Worm (Caenorhabditis elegans) whole organism, young adult: ENCODE measurements around the gene str-204.

Source experiments
- D2030.7 ChIP-seq: fragments of 200-800 bp; sonication (Bioruptor generic); IDR thresholded peaks from 2 replicates; pipeline ENCODE4 v1.3.6; 2022; ENCODE audit warnings: missing genetic modification reagents, missing genetic modification characterization, missing compliant biosample characterization
- F33H1.4 ChIP-seq: fragments of 200-800 bp; sonication (Bioruptor generic); IDR thresholded peaks from 2 replicates; pipeline ENCODE4 v1.3.6; 2022; ENCODE audit warnings: missing genetic modification reagents, missing genetic modification characterization, missing compliant biosample characterization
- F37B4.10 ChIP-seq: fragments of 200-800 bp; sonication (Bioruptor generic); IDR thresholded peaks from 2 replicates; pipeline ENCODE4 v1.3.6; 2022; ENCODE audit warnings: missing genetic modification characterization, missing compliant biosample characterization
- F39B2.1 ChIP-seq: fragments of 200-800 bp; sonication (Bioruptor generic); IDR thresholded peaks from 2 replicates; pipeline ENCODE4 v1.3.6; 2022; ENCODE audit warnings: missing genetic modification reagents, missing genetic modification characterization, missing compliant biosample characterization
- F49E8.2 ChIP-seq: sonication (generic microtip); optimal IDR thresholded peaks from 3 replicates; lab custom pipeline; 2017; ENCODE audit warnings: missing genetic modification characterization, mild to moderate bottlenecking, missing compliant biosample characterization, antibody characterized with exemption, moderate library complexity; ENCODE audit not compliant: insufficient read depth
- T26A5.8 ChIP-seq: sonication (generic microtip); optimal IDR thresholded peaks from 2 replicates; lab custom pipeline; 2016; ENCODE audit warnings: missing genetic modification characterization, missing compliant biosample characterization
- Y53F4B.3 ChIP-seq: fragments of 200-800 bp; sonication (Bioruptor generic); IDR thresholded peaks from 2 replicates; pipeline ENCODE4 v1.3.6; 2022; ENCODE audit warnings: missing genetic modification reagents, missing genetic modification characterization, missing compliant biosample characterization
- Y95B8A.8 ChIP-seq: fragments of 200-800 bp; sonication (Bioruptor generic); IDR thresholded peaks from 2 replicates; pipeline ENCODE4 v1.3.6; 2022; ENCODE audit warnings: missing genetic modification reagents, missing genetic modification characterization, missing compliant biosample characterization
- akir-1 ChIP-seq: fragments of 200-800 bp; sonication (Bioruptor generic); optimal IDR thresholded peaks from 2 replicates; lab custom pipeline; 2018; ENCODE audit warnings: mild to moderate bottlenecking, missing genetic modification characterization, moderate library complexity, missing compliant biosample characterization
- aptf-2 ChIP-seq: fragments of 200-800 bp; sonication (Bioruptor generic); conservative IDR thresholded peaks from 2 replicates; pipeline ENCODE4 v1.3.6; 2022; ENCODE audit warnings: missing genetic modification reagents, missing genetic modification characterization, missing compliant biosample characterization
- atf-7 ChIP-seq: sonication (generic microtip); optimal IDR thresholded peaks from 2 replicates; lab custom pipeline; 2017; ENCODE audit warnings: mild to moderate bottlenecking, missing genetic modification characterization, missing compliant biosample characterization
- attf-3 ChIP-seq: fragments of 200-800 bp; sonication (Bioruptor generic); conservative IDR thresholded peaks from 2 replicates; pipeline ENCODE4 v1.3.6; 2022; ENCODE audit warnings: missing genetic modification reagents, missing genetic modification characterization, missing compliant biosample characterization
- attf-6 ChIP-seq: fragments of 200-800 bp; sonication (Bioruptor generic); IDR thresholded peaks from 2 replicates; pipeline ENCODE4 v1.3.6; 2022; ENCODE audit warnings: missing genetic modification reagents, missing genetic modification characterization, missing compliant biosample characterization
- ccch-3 ChIP-seq: fragments of 200-800 bp; sonication (Bioruptor generic); optimal IDR thresholded peaks from 2 replicates; lab custom pipeline; 2018; ENCODE audit warnings: mild to moderate bottlenecking, missing genetic modification characterization, missing compliant biosample characterization
- cebp-1 ChIP-seq, 2 experiments: fragments of 200-800 bp in 1 of 2; sonication (Bioruptor generic) in 1 of 2; sonication (generic microtip) in 1 of 2; IDR thresholded peaks in 1 of 2; optimal IDR thresholded peaks in 1 of 2; 2 replicates each; pipeline versions ENCODE4 v1.3.6 to Lab custom; 2017 to 2022; ENCODE audit warnings: missing compliant biosample characterization in 2 of 2, missing genetic modification characterization in 2 of 2, mild to moderate bottlenecking in 1 of 2, missing genetic modification reagents in 1 of 2, moderate library complexity in 1 of 2
- cebp-2 ChIP-seq: fragments of 200-800 bp; sonication (Bioruptor generic); IDR thresholded peaks from 2 replicates; pipeline ENCODE4 v1.3.6; 2022; ENCODE audit warnings: missing genetic modification characterization, missing compliant biosample characterization
- ceh-100 ChIP-seq: fragments of 200-800 bp; sonication (Bioruptor generic); IDR thresholded peaks from 2 replicates; pipeline ENCODE4 v1.3.6; 2022; ENCODE audit warnings: missing genetic modification reagents, missing genetic modification characterization, missing compliant biosample characterization
- ceh-58 ChIP-seq: fragments of 200-800 bp; sonication (Bioruptor generic); IDR thresholded peaks from 2 replicates; pipeline ENCODE4 v1.3.6; 2022; ENCODE audit warnings: missing genetic modification characterization, missing compliant biosample characterization
- dpff-1 ChIP-seq: sonication (generic microtip); optimal IDR thresholded peaks from 2 replicates; lab custom pipeline; 2017; ENCODE audit warnings: mild to moderate bottlenecking, missing genetic modification characterization, missing compliant biosample characterization
- egrh-3 ChIP-seq: fragments of 200-800 bp; sonication (Bioruptor generic); IDR thresholded peaks from 2 replicates; pipeline ENCODE4 v1.3.6; 2022; ENCODE audit warnings: missing genetic modification reagents, missing genetic modification characterization, missing compliant biosample characterization
- ekl-4 ChIP-seq: fragments of 200-800 bp; sonication (Bioruptor generic); IDR thresholded peaks from 2 replicates; pipeline ENCODE4 v1.3.6; 2022; ENCODE audit warnings: missing genetic modification reagents, missing genetic modification characterization, missing compliant biosample characterization
- fkh-3 ChIP-seq: sonication (generic microtip); optimal IDR thresholded peaks from 2 replicates; lab custom pipeline; 2016; ENCODE audit warnings: mild to moderate bottlenecking, missing genetic modification characterization, missing compliant biosample characterization
- him-1 ChIP-seq: sonication (generic microtip); optimal IDR thresholded peaks from 2 replicates; lab custom pipeline; 2016; ENCODE audit warnings: missing genotype, missing genetic modification reagents, missing genetic modification characterization, missing compliant biosample characterization
- hrde-1 ChIP-seq: sonication (generic microtip); optimal IDR thresholded peaks from 2 replicates; lab custom pipeline; 2016; ENCODE audit warnings: missing genetic modification characterization, mild to moderate bottlenecking, missing compliant biosample characterization, moderate library complexity, missing genotype, missing genetic modification reagents, borderline replicate concordance
- lag-1 ChIP-seq: fragments of 200-800 bp; sonication (Bioruptor generic); IDR thresholded peaks from 2 replicates; pipeline ENCODE4 v1.3.6; 2022; ENCODE audit warnings: missing genetic modification reagents, missing genetic modification characterization, missing compliant biosample characterization
- let-526 ChIP-seq: fragments of 200-800 bp; sonication (Bioruptor generic); IDR thresholded peaks from 2 replicates; pipeline ENCODE4 v1.3.6; 2022; ENCODE audit warnings: missing genetic modification reagents, missing genetic modification characterization, missing compliant biosample characterization
- madf-6 ChIP-seq: fragments of 200-800 bp; sonication (Bioruptor generic); IDR thresholded peaks from 2 replicates; pipeline ENCODE4 v1.3.6; 2022; ENCODE audit warnings: missing genetic modification reagents, missing genetic modification characterization, missing compliant biosample characterization
- madf-8 ChIP-seq: fragments of 200-800 bp; sonication (Bioruptor generic); conservative IDR thresholded peaks from 2 replicates; pipeline ENCODE4 v1.3.6; 2022; ENCODE audit warnings: missing genetic modification reagents, missing genetic modification characterization, missing compliant biosample characterization
- nhr-179 ChIP-seq: sonication (generic microtip); optimal IDR thresholded peaks from 2 replicates; lab custom pipeline; 2016; ENCODE audit warnings: mild to moderate bottlenecking, missing genetic modification characterization, missing compliant biosample characterization
- nhr-80 ChIP-seq: sonication (generic microtip); optimal IDR thresholded peaks from 2 replicates; lab custom pipeline; 2016; ENCODE audit warnings: missing genetic modification characterization, missing compliant biosample characterization
- pbrm-1 ChIP-seq: fragments of 200-800 bp; sonication (Bioruptor generic); IDR thresholded peaks from 2 replicates; pipeline ENCODE4 v1.3.6; 2022; ENCODE audit warnings: missing genetic modification reagents, missing genetic modification characterization, missing compliant biosample characterization
- rcor-1 ChIP-seq: fragments of 200-800 bp; sonication (Bioruptor generic); IDR thresholded peaks from 2 replicates; pipeline ENCODE4 v1.3.6; 2022; ENCODE audit warnings: missing genetic modification reagents, missing genetic modification characterization, missing compliant biosample characterization
- rec-8 ChIP-seq, 2 experiments: sonication (generic microtip); optimal IDR thresholded peaks; 2 replicates each; lab custom pipeline; 2016; ENCODE audit warnings: mild to moderate bottlenecking in 2 of 2, missing genetic modification characterization in 2 of 2, missing genetic modification reagents in 2 of 2, missing genotype in 2 of 2, missing biosample characterization in 1 of 2, missing compliant biosample characterization in 1 of 2, moderate library complexity in 1 of 2
- rpc-1 ChIP-seq, 2 experiments: fragments of 150-350 bp in 1 of 2; sonication (generic microtip) in 1 of 2; optimal IDR thresholded peaks; 2 replicates each; lab custom pipeline; 2014 to 2018; ENCODE audit warnings: missing biosample characterization in 1 of 2, missing genetic modification characterization in 1 of 2, missing genetic modification reagents in 1 of 2, missing genotype in 1 of 2
- snpc-1.1 ChIP-seq: sonication (generic microtip); optimal IDR thresholded peaks from 2 replicates; lab custom pipeline; 2017; ENCODE audit warnings: missing genetic modification characterization, mild to moderate bottlenecking, missing compliant biosample characterization, antibody characterized with exemption, moderate library complexity, missing genotype, missing genetic modification reagents; ENCODE audit not compliant: insufficient read depth
- snpc-1.3 ChIP-seq: sonication (generic microtip); optimal IDR thresholded peaks from 2 replicates; lab custom pipeline; 2017; ENCODE audit warnings: missing genetic modification characterization, mild to moderate bottlenecking, missing compliant biosample characterization, antibody characterized with exemption, moderate library complexity, missing genotype, missing genetic modification reagents; ENCODE audit not compliant: insufficient read depth
- snpc-3.4 ChIP-seq: sonication (generic microtip); optimal IDR thresholded peaks from 2 replicates; lab custom pipeline; 2017; ENCODE audit warnings: missing genetic modification characterization, mild to moderate bottlenecking, missing compliant biosample characterization, antibody characterized with exemption, moderate library complexity, missing genotype, missing genetic modification reagents
- snpc-4 ChIP-seq, 5 experiments: fragments of 150-350 bp in 1 of 5; sonication (generic microtip) in 4 of 5; optimal IDR thresholded peaks; 2 replicates each; lab custom pipeline; 2014 to 2018; ENCODE audit warnings: missing genetic modification characterization in 5 of 5, missing biosample characterization in 3 of 5, antibody characterized with exemption in 2 of 5, mild to moderate bottlenecking in 2 of 5, missing compliant biosample characterization in 2 of 5, missing genotype in 2 of 5, moderate library complexity in 2 of 5, missing genetic modification reagents in 1 of 5
- sptf-2 ChIP-seq: fragments of 200-800 bp; sonication (Bioruptor generic); optimal IDR thresholded peaks from 2 replicates; lab custom pipeline; 2018; ENCODE audit warnings: mild to moderate bottlenecking, missing genetic modification characterization, missing compliant biosample characterization
- tlf-1 ChIP-seq: fragments of 200-800 bp; sonication (Bioruptor generic); optimal IDR thresholded peaks from 2 replicates; lab custom pipeline; 2018; ENCODE audit warnings: mild to moderate bottlenecking, missing genetic modification characterization, missing compliant biosample characterization
- xnd-1 ChIP-seq: sonication (generic microtip); optimal IDR thresholded peaks from 2 replicates; lab custom pipeline; 2016; ENCODE audit warnings: missing genotype, missing genetic modification reagents, missing genetic modification characterization, missing compliant biosample characterization

The str-204 gene

DNA sequence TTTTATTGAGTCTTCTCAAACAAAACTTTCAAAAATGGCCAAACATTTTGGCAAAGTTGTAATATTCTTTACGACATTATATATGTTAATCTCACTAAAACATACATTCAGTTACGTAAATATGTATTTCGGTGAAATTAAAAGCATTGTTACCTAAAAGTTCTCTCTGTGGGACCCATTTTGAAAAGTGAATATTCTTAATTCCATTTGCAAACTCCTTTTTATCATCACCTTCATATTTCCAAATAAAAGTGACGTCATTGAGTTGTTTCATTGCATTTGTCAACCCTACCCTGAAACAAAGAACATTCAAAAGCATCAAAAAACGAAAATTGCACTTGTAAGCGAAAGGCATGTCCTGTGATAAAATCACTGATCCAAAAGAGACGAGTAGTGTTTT is 19.1 kb upstream of the str-204 start:
- TF ChIP-seq atf-7 (tag; lab: Kevin White, UChicago) (peak; percentile 42), dpff-1 (tag; lab: Kevin White, UChicago) (no peak)

DNA sequence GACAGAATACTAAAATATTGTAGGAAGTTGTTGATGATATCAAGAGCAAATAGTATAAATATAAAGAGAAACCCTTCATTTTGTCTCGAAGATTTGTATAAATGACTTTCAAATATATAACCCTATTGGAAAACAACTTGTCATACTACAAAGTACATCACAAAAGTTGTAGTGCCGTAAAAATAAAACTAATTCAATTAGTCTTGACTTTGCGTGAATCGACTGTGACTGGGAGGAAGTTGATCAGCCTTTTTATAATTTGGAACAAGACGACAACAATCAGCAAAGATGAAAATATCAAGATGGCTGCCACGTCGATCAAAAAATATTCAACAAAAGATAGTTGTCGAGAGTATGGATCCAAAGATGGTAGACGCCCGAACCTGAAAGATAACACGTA is 17.6 kb upstream of the str-204 start, which contains the start of gene ugt-40:
Gene ugt-40 (minus strand): TSS at position 101 of the 400 bp plus-strand sequence.
- TF ChIP-seq F49E8.2 (tag; lab: Kevin White, UChicago): no peak
- no peak for TF ChIP-seq fkh-3 (tag; lab: Kevin White, UChicago)
- no peak for TF ChIP-seq akir-1 (GFP tag; lab: Kevin White, UChicago)
- TF ChIP-seq snpc-4 (GFP tag; optimal IDR thresholded peaks at IDR 0.05; lab: Kevin White, UChicago): no peak
- no peak for TF ChIP-seq snpc-4 (tag; optimal IDR thresholded peaks at IDR 0.05; lab: Kevin White, UChicago)

DNA sequence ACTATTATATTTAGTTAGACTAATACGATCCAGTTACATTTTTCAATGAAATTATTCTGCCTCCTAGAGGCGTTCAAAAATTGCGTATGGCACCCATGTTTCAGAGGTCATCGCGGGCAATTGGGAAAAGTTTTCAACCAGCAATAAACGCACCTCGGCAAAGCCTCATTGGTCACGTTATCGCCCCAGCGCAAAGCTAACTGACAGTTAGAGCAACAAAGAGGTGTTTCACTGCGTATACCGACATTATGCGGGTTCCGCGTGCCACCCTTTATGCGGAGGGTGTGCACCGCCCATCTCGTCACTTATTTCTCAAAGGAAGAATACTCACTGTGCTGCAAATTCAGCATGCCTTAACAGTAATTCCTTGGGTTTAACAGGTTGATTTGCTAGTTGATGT is 16.8 kb upstream of the str-204 start:
- TF ChIP-seq D2030.7 (peak; percentile 93), rpc-1 (optimal IDR thresholded peaks at IDR 0.05; lab: Kevin White, UChicago) (no peak), rpc-1 (tag; optimal IDR thresholded peaks at IDR 0.05; lab: Kevin White, UChicago) (peak; percentile 6), rec-8 (tag; optimal IDR thresholded peaks at IDR 0.05; lab: Kevin White, UChicago) (peak in 1 of 2 experiments; percentile 3), madf-8 (peak; percentile 52), snpc-3.4 (tag; lab: Kevin White, UChicago) (peak; percentile 76), attf-6 (GFP tag; lab: Robert Waterston, UW) (peak; percentile 82), snpc-1.1 (tag; lab: Kevin White, UChicago) (peak; percentile 95), tlf-1 (GFP tag; lab: Kevin White, UChicago) (peak; percentile 46), nhr-179 (no peak), fkh-3 (tag; lab: Kevin White, UChicago) (peak; percentile 26), snpc-1.3 (tag; lab: Kevin White, UChicago) (no peak), F33H1.4 (GFP tag; lab: Robert Waterston, UW) (peak; percentile 65), lag-1 (GFP tag; lab: Robert Waterston, UW) (no peak), madf-6 (GFP tag; lab: Robert Waterston, UW) (peak; percentile 85), cebp-2 (0 out of 2 replicates have a peak, but pooled peaks have one; percentile 27), hrde-1 (tag; lab: Kevin White, UChicago) (peak; percentile 9), Y95B8A.8 (GFP tag; lab: Robert Waterston, UW) (0 out of 2 replicates have a peak, but pooled peaks have one; percentile 29), ceh-100 (GFP tag; lab: Robert Waterston, UW) (0 out of 2 replicates have a peak, but pooled peaks have one; percentile 29), xnd-1 (tag; lab: Kevin White, UChicago) (peak; percentile 35), Y53F4B.3 (GFP tag; lab: Robert Waterston, UW) (no peak), attf-3 (GFP tag; lab: Robert Waterston, UW) (0 out of 2 replicates have a peak, but pooled peaks have one; percentile 29), T26A5.8 (tag; lab: Kevin White, UChicago) (no peak), him-1 (tag; lab: Kevin White, UChicago) (peak; percentile 95), cebp-1 (GFP tag; IDR thresholded peaks at IDR 0.05; lab: Robert Waterston, UW) (no peak), cebp-1 (tag; optimal IDR thresholded peaks at IDR 0.05; lab: Kevin White, UChicago) (no peak), F39B2.1 (GFP tag; lab: Robert Waterston, UW) (no peak), nhr-80 (tag; lab: Kevin White, UChicago) (peak; percentile 14), ekl-4 (GFP tag; lab: Robert Waterston, UW) (0 out of 2 replicates have a peak, but pooled peaks have one; percentile 58), rcor-1 (no peak; the same call in none of the 2 replicates), F37B4.10 (no peak), ccch-3 (no peak), sptf-2 (GFP tag; lab: Kevin White, UChicago) (no peak), pbrm-1 (GFP tag; lab: Robert Waterston, UW) (peak; percentile 92), let-526 (GFP tag; lab: Robert Waterston, UW) (no peak), aptf-2 (GFP tag; lab: Robert Waterston, UW) (no peak), egrh-3 (GFP tag; lab: Robert Waterston, UW) (no peak), ceh-58 (GFP tag; lab: Robert Waterston, UW) (no peak)
